Worm (Caenorhabditis elegans) whole organism, midembryonic: ENCODE results near the gene spsb-1.

Source experiments
- T22C8.4 ChIP-seq: fragments of 200-800 bp; sonication (Bioruptor generic); IDR thresholded peaks from 2 replicates; pipeline ENCODE4 v1.3.6; 2022; ENCODE audit warnings: missing genetic modification characterization, missing compliant biosample characterization
- flt-1 ChIP-seq: fragments of 200-800 bp; sonication (Bioruptor generic); IDR thresholded peaks from 2 replicates; pipeline ENCODE4 v1.3.6; 2022; ENCODE audit warnings: missing genetic modification characterization, missing compliant biosample characterization
- klf-2 ChIP-seq: fragments of 200-800 bp; sonication (Bioruptor generic); conservative IDR thresholded peaks from 2 replicates; pipeline ENCODE4 v1.3.6; 2022; ENCODE audit warnings: missing genetic modification reagents, missing genetic modification characterization, missing compliant biosample characterization
- med-1 ChIP-seq: sonication (generic microtip); optimal IDR thresholded peaks from 2 replicates; lab custom pipeline; 2017; ENCODE audit warnings: missing genetic modification characterization, mild to moderate bottlenecking, missing compliant biosample characterization, antibody characterized with exemption, missing genetic modification reagents; ENCODE audit not compliant: insufficient read depth
- ref-1 ChIP-seq: fragments of 200-800 bp; sonication (Bioruptor generic); conservative IDR thresholded peaks from 2 replicates; pipeline ENCODE4 v1.3.6; 2022; ENCODE audit warnings: missing genetic modification reagents, missing genetic modification characterization, missing compliant biosample characterization
- tab-1 ChIP-seq: fragments of 200-800 bp; sonication (Bioruptor generic); IDR thresholded peaks from 2 replicates; pipeline ENCODE4 v1.3.6; 2022; ENCODE audit warnings: missing genetic modification characterization, missing compliant biosample characterization
- ztf-23 ChIP-seq: fragments of 200-800 bp; sonication (Bioruptor generic); IDR thresholded peaks from 2 replicates; pipeline ENCODE4 v1.3.6; 2022; ENCODE audit warnings: missing genetic modification reagents, missing genetic modification characterization, missing compliant biosample characterization
- ztf-29 ChIP-seq: fragments of 200-800 bp; sonication (Bioruptor generic); IDR thresholded peaks from 2 replicates; pipeline ENCODE4 v1.3.6; 2022; ENCODE audit warnings: missing genetic modification reagents, missing genetic modification characterization, missing compliant biosample characterization

DNA sequence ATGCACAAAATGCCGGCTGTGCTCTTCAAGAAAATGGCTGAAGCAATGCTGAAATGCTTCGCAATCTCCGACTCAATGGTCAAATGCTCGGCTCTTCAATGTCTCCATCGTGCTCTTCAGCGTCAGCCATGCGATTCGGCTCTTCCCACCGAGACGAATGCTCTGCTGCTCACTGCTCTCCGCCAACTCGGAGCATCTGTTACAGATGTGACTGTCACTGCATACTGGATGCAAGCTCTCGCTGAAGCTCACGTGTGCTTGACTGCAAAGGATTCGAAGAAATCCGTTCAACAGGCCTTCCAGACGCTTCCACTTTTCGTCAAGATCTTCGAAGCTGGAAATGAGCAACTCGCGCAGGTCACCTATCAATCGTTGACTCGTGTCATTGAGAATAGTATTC lies 40.6 kb downstream of the spsb-1 start:
- TF ChIP-seq flt-1, result no peak
- no peak for TF ChIP-seq klf-2 (GFP tag; lab: Robert Waterston, UW)
- no peak for TF ChIP-seq ref-1 (GFP tag; lab: Robert Waterston, UW)
- no peak for TF ChIP-seq med-1 (GFP tag; lab: Kevin White, UChicago)
- TF ChIP-seq ztf-29 (GFP tag; lab: Robert Waterston, UW), result no peak
- TF ChIP-seq tab-1 (GFP tag; lab: Robert Waterston, UW), result no peak
- no peak for TF ChIP-seq ztf-23 (GFP tag; lab: Robert Waterston, UW)
- no peak for TF ChIP-seq T22C8.4 (GFP tag; lab: Robert Waterston, UW)
